Worm (Caenorhabditis elegans) whole organism, L1 larva: ENCODE measurements around the gene sru-7.

Experiments
- C04F5.9 ChIP-seq: sonication (generic microtip); optimal IDR thresholded peaks from 2 replicates; lab custom pipeline; 2016; ENCODE audit warnings: missing genetic modification characterization, missing compliant biosample characterization
- C16A3.4 ChIP-seq: fragments of 150-350 bp; optimal IDR thresholded peaks from 2 replicates; lab custom pipeline; 2014; ENCODE audit warnings: missing biosample characterization, missing genetic modification characterization
- F16B12.6 ChIP-seq: fragments of 150-350 bp; optimal IDR thresholded peaks from 2 replicates; lab custom pipeline; 2014; ENCODE audit warnings: missing biosample characterization, missing genetic modification characterization
- Y116A8C.19 ChIP-seq: sonication (generic microtip); optimal IDR thresholded peaks from 2 replicates; lab custom pipeline; 2016; ENCODE audit warnings: missing compliant biosample characterization, missing genetic modification characterization, borderline replicate concordance
- alr-1 ChIP-seq: fragments of 200-800 bp; sonication (Bioruptor generic); optimal IDR thresholded peaks from 2 replicates; lab custom pipeline; 2018; ENCODE audit warnings: borderline replicate concordance, mild to moderate bottlenecking, missing genetic modification characterization, missing compliant biosample characterization
- ama-1 ChIP-seq: fragments of 150-350 bp; optimal IDR thresholded peaks from 2 replicates; lab custom pipeline; 2014
- ceh-63 ChIP-seq: fragments of 200-800 bp; sonication (Bioruptor generic); optimal IDR thresholded peaks from 2 replicates; lab custom pipeline; 2018; ENCODE audit warnings: mild to moderate bottlenecking, missing genetic modification characterization, missing compliant biosample characterization
- ceh-82 ChIP-seq, 3 experiments: fragments of 150-350 bp in 1 of 3; sonication (generic microtip) in 2 of 3; optimal IDR thresholded peaks; 2 replicates each; lab custom pipeline; 2014 to 2017; ENCODE audit warnings: missing biosample characterization in 3 of 3, missing genetic modification characterization in 3 of 3
- ceh-88 ChIP-seq: fragments of 200-800 bp; sonication (Bioruptor generic); IDR thresholded peaks from 2 replicates; pipeline ENCODE4 v1.3.6; 2022; ENCODE audit warnings: missing genetic modification characterization, missing compliant biosample characterization
- ces-1 ChIP-seq: fragments of 150-350 bp; optimal IDR thresholded peaks from 2 replicates; lab custom pipeline; 2014; ENCODE audit warnings: missing biosample characterization, missing genetic modification reagents, missing genetic modification characterization
- dpl-1 ChIP-seq, 3 experiments: fragments of 150-350 bp in 2 of 3; sonication (generic microtip) in 1 of 3; optimal IDR thresholded peaks; 2 replicates each; lab custom pipeline; 2014 to 2017; ENCODE audit warnings: missing biosample characterization in 3 of 3, missing genetic modification characterization in 3 of 3, missing genetic modification reagents in 3 of 3
- dsc-1 ChIP-seq: sonication (generic microtip); optimal IDR thresholded peaks from 2 replicates; lab custom pipeline; 2016; ENCODE audit warnings: mild to moderate bottlenecking, missing genetic modification characterization, missing compliant biosample characterization
- efl-1 ChIP-seq, 4 experiments: fragments of 150-350 bp; optimal IDR thresholded peaks in 3 of 4; peaks in 1 of 4; 1 replicate in 1 of 4; 2 replicates in 3 of 4; lab custom pipeline; 2014; ENCODE audit warnings: missing biosample characterization in 2 of 4, missing genetic modification characterization in 2 of 4, missing genetic modification reagents in 2 of 4
- egl-27 ChIP-seq, 2 experiments: fragments of 150-350 bp in 1 of 2; sonication (generic microtip); optimal IDR thresholded peaks; 3 replicates each; lab custom pipeline; 2017 to 2018; ENCODE audit warnings: missing biosample characterization in 2 of 2, missing genetic modification characterization in 2 of 2, missing genetic modification reagents in 2 of 2
- elt-2 ChIP-seq: sonication (generic microtip); optimal IDR thresholded peaks from 2 replicates; lab custom pipeline; 2016; ENCODE audit warnings: missing genetic modification characterization, mild to moderate bottlenecking, inconsistent platforms, missing compliant biosample characterization, missing genetic modification reagents
- ets-5 ChIP-seq: fragments of 200-800 bp; sonication (Bioruptor generic); IDR thresholded peaks from 2 replicates; pipeline ENCODE4 v1.3.6; 2022; ENCODE audit warnings: missing genetic modification characterization, missing compliant biosample characterization
- fkh-4 ChIP-seq: sonication (generic microtip); optimal IDR thresholded peaks from 2 replicates; lab custom pipeline; 2016; ENCODE audit warnings: missing compliant biosample characterization, missing genetic modification characterization, borderline replicate concordance
- fkh-8 ChIP-seq: sonication (generic microtip); optimal IDR thresholded peaks from 2 replicates; lab custom pipeline; 2016; ENCODE audit warnings: mild to moderate bottlenecking, missing genetic modification characterization, missing compliant biosample characterization
- fos-1 ChIP-seq: fragments of 150-350 bp; optimal IDR thresholded peaks from 2 replicates; lab custom pipeline; 2014; ENCODE audit warnings: missing biosample characterization, missing genetic modification characterization
- grh-1 ChIP-seq: fragments of 200-800 bp; sonication (Bioruptor generic); IDR thresholded peaks from 2 replicates; pipeline ENCODE4 v1.3.6; 2022; ENCODE audit warnings: missing genetic modification reagents, missing genetic modification characterization, missing compliant biosample characterization
- hpl-2 ChIP-seq: fragments of 150-350 bp; optimal IDR thresholded peaks from 2 replicates; lab custom pipeline; 2014; ENCODE audit warnings: missing biosample characterization, missing genetic modification reagents, missing genetic modification characterization
- lin-13 ChIP-seq: fragments of 150-350 bp; optimal IDR thresholded peaks from 2 replicates; lab custom pipeline; 2014; ENCODE audit warnings: missing biosample characterization, missing genetic modification reagents, missing genetic modification characterization
- lin-14 ChIP-seq: fragments of 200-800 bp; sonication (Bioruptor generic); optimal IDR thresholded peaks from 2 replicates; lab custom pipeline; 2018; ENCODE audit warnings: mild to moderate bottlenecking, missing genetic modification characterization, moderate library complexity, missing compliant biosample characterization
- lin-15B ChIP-seq: fragments of 150-350 bp; sonication (generic microtip); optimal IDR thresholded peaks from 3 replicates; lab custom pipeline; 2014; ENCODE audit warnings: missing biosample characterization, missing genetic modification characterization
- lir-3 ChIP-seq: sonication (generic microtip); optimal IDR thresholded peaks from 2 replicates; lab custom pipeline; 2016; ENCODE audit warnings: mild to moderate bottlenecking, missing genetic modification characterization, moderate library complexity, missing compliant biosample characterization; ENCODE audit not compliant: poor library complexity
- mab-9 ChIP-seq: fragments of 200-800 bp; sonication (Bioruptor generic); IDR thresholded peaks from 2 replicates; pipeline ENCODE4 v1.3.6; 2022; ENCODE audit warnings: missing genetic modification reagents, missing genetic modification characterization, missing compliant biosample characterization
- mef-2 ChIP-seq: fragments of 150-350 bp; optimal IDR thresholded peaks from 2 replicates; lab custom pipeline; 2014; ENCODE audit warnings: missing biosample characterization, missing genetic modification characterization
- nhr-20 ChIP-seq: sonication (generic microtip); optimal IDR thresholded peaks from 2 replicates; lab custom pipeline; 2016; ENCODE audit warnings: mild to moderate bottlenecking, missing genetic modification characterization, missing compliant biosample characterization
- nhr-237 ChIP-seq: fragments of 150-350 bp; optimal IDR thresholded peaks from 2 replicates; lab custom pipeline; 2014; ENCODE audit warnings: missing biosample characterization, missing genetic modification characterization
- nhr-28 ChIP-seq: fragments of 150-350 bp; optimal IDR thresholded peaks from 2 replicates; lab custom pipeline; 2014; ENCODE audit warnings: missing biosample characterization, missing genetic modification characterization
- nhr-47 ChIP-seq: sonication (generic microtip); optimal IDR thresholded peaks from 2 replicates; lab custom pipeline; 2016; ENCODE audit warnings: mild to moderate bottlenecking, missing genetic modification characterization, moderate library complexity, missing compliant biosample characterization
- nhr-76 ChIP-seq: sonication (generic microtip); optimal IDR thresholded peaks from 2 replicates; lab custom pipeline; 2017; ENCODE audit warnings: missing biosample characterization, missing genetic modification characterization
- nhr-77 ChIP-seq: fragments of 150-350 bp; optimal IDR thresholded peaks from 2 replicates; lab custom pipeline; 2014; ENCODE audit warnings: missing biosample characterization, missing genetic modification characterization
- nhr-90 ChIP-seq: sonication (generic microtip); optimal IDR thresholded peaks from 2 replicates; lab custom pipeline; 2016; ENCODE audit warnings: mild to moderate bottlenecking, missing genetic modification characterization, missing compliant biosample characterization; ENCODE audit not compliant: poor library complexity
- snpc-4 ChIP-seq: fragments of 150-350 bp; optimal IDR thresholded peaks from 2 replicates; lab custom pipeline; 2014; ENCODE audit warnings: missing biosample characterization, missing genetic modification characterization
- sox-4 ChIP-seq: sonication (generic microtip); optimal IDR thresholded peaks from 2 replicates; lab custom pipeline; 2016; ENCODE audit warnings: missing genetic modification characterization, missing compliant biosample characterization
- swsn-7 ChIP-seq: sonication (generic microtip); optimal IDR thresholded peaks from 2 replicates; lab custom pipeline; 2016; ENCODE audit warnings: missing genetic modification characterization, missing compliant biosample characterization
- tbx-2 ChIP-seq: sonication (generic microtip); optimal IDR thresholded peaks from 2 replicates; lab custom pipeline; 2016; ENCODE audit warnings: missing genetic modification characterization, missing compliant biosample characterization
- unc-130 ChIP-seq: fragments of 150-350 bp; optimal IDR thresholded peaks from 2 replicates; lab custom pipeline; 2017; ENCODE audit warnings: missing biosample characterization, missing genetic modification characterization, inconsistent platforms
- unc-30 ChIP-seq: sonication (generic microtip); optimal IDR thresholded peaks from 2 replicates; lab custom pipeline; 2017; ENCODE audit warnings: missing biosample characterization, missing genetic modification characterization
- unc-98 ChIP-seq: fragments of 200-800 bp; sonication (Bioruptor generic); IDR thresholded peaks from 2 replicates; pipeline ENCODE4 v1.3.6; 2022; ENCODE audit warnings: missing genetic modification characterization, missing compliant biosample characterization
- vab-15 ChIP-seq: sonication (generic microtip); optimal IDR thresholded peaks from 2 replicates; lab custom pipeline; 2017; ENCODE audit warnings: missing genotype, mild to moderate bottlenecking, missing genetic modification characterization, missing compliant biosample characterization
- zip-4 ChIP-seq: fragments of 200-800 bp; sonication (Bioruptor generic); optimal IDR thresholded peaks from 2 replicates; lab custom pipeline; 2018; ENCODE audit warnings: mild to moderate bottlenecking, missing genetic modification characterization, moderate library complexity, missing compliant biosample characterization
- ztf-11 ChIP-seq, 2 experiments: sonication (generic microtip); optimal IDR thresholded peaks; 2 replicates each; lab custom pipeline; 2016 to 2017; ENCODE audit warnings: missing genetic modification characterization in 2 of 2, missing biosample characterization in 1 of 2, missing compliant biosample characterization in 1 of 2
- ztf-4 ChIP-seq: fragments of 150-350 bp; optimal IDR thresholded peaks from 2 replicates; lab custom pipeline; 2014; ENCODE audit warnings: missing biosample characterization, missing genetic modification characterization

sru-7 gene

DNA sequence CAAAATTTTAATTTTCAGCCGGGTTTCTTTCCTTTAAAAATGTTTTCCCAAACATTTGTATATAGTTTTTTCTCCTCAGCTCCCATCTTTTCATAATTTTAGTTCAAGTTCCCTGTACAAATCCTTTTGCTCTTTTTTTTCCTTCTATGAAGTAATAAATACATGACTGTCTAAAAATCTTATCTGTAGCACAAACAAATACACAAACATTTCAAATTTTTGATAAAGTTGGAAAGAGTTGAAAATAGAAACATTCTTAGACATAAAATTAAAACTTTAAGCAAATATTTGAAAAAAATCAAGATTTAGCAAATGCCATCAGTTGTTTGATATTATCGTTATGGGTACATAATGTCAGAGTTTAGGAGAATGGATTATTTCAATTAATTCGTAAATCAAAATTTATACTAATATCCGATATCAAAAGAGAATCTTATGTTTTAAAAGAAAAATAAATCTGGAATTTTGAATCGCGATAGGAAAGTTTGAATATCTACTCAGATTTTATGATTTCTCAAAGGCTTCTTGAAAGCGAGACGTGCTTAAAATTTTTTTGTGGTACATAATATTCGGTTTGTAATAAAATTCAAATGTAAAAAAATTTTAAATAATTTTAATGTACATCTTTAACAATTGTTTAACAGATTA lies 45.8 kb downstream of the sru-7 start:
- TF ChIP-seq unc-98 (GFP tag; lab: Robert Waterston, UW): no peak
- TF ChIP-seq C04F5.9 (tag; lab: Kevin White, UChicago): no peak
- no peak for TF ChIP-seq unc-130 (tag; lab: Kevin White, UChicago)
- no peak for TF ChIP-seq swsn-7 (tag; lab: Kevin White, UChicago)
- TF ChIP-seq ets-5: no peak
- TF ChIP-seq nhr-77: no peak
- TF ChIP-seq nhr-90 (tag; lab: Kevin White, UChicago): peak; percentile 29
- no peak for TF ChIP-seq mef-2 (tag; lab: Kevin White, UChicago)
- no peak for TF ChIP-seq ztf-4 (tag; lab: Kevin White, UChicago)
- TF ChIP-seq egl-27 (tag; optimal IDR thresholded peaks at IDR 0.05; lab: Kevin White, UChicago): no peak
- TF ChIP-seq lin-13 (GFP tag; lab: Kevin White, UChicago): no peak
- TF ChIP-seq fkh-4: no peak
- TF ChIP-seq nhr-20 (tag; lab: Kevin White, UChicago): peak; percentile 1
- TF ChIP-seq nhr-76 (tag; lab: Kevin White, UChicago): no peak
- no peak for TF ChIP-seq ceh-88 (GFP tag; lab: Robert Waterston, UW)
- no peak for TF ChIP-seq lin-15B
- peak; percentile 27 for TF ChIP-seq elt-2 (tag; lab: Kevin White, UChicago)
- no peak for TF ChIP-seq alr-1 (tag; lab: Kevin White, UChicago)
- no peak for TF ChIP-seq nhr-28 (tag; lab: Kevin White, UChicago)
- TF ChIP-seq dpl-1 (GFP tag; optimal IDR thresholded peaks at IDR 0.05; lab: Kevin White, UChicago): no peak
- TF ChIP-seq, all 84 proteins: peak for 3

DNA sequence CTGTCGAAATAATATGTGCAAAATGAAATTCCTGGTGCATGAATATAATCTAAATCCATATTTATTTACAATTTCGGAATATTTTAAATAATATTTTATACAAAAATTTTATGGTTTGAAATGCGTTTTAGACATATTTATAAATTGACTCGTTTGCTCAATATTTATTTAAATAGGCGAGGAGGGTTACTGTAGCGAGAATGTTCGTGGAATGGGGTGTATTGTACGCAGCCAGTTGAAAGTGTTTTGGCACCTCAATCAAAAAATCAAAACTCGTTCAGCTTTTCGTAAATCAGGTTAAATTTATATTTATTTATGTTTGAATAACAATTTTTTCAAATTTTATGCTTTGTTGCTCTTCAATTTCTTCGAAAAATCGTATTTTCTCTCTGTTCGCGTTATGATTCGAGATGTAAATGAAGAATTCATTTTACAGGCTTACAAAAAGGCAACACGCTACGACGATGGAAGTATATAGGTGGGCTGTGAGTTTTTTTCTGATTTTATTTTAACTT lies 46.4 kb downstream of the sru-7 start, which contains the start of gene hyl-1:
TSS of gene hyl-1 (plus strand) at position 465 of the 515 bp plus-strand sequence.
- no peak for TF ChIP-seq nhr-20 (tag; lab: Kevin White, UChicago)
- TF ChIP-seq nhr-77: no peak
- TF ChIP-seq mab-9 (GFP tag; lab: Robert Waterston, UW): no peak
- TF ChIP-seq elt-2 (tag; lab: Kevin White, UChicago): no peak
- TF ChIP-seq C04F5.9 (tag; lab: Kevin White, UChicago): no peak
- no peak for TF ChIP-seq ceh-82 (tag; optimal IDR thresholded peaks at IDR 0.05; lab: Kevin White, UChicago)
- TF ChIP-seq sox-4: no peak
- TF ChIP-seq nhr-237 (tag; lab: Kevin White, UChicago): no peak
- TF ChIP-seq snpc-4 (tag; lab: Kevin White, UChicago): no peak
- no peak for TF ChIP-seq zip-4 (GFP tag; lab: Kevin White, UChicago)
- TF ChIP-seq ets-5: no peak
- no peak for TF ChIP-seq ama-1
- no peak for TF ChIP-seq tbx-2 (tag; lab: Kevin White, UChicago)

DNA sequence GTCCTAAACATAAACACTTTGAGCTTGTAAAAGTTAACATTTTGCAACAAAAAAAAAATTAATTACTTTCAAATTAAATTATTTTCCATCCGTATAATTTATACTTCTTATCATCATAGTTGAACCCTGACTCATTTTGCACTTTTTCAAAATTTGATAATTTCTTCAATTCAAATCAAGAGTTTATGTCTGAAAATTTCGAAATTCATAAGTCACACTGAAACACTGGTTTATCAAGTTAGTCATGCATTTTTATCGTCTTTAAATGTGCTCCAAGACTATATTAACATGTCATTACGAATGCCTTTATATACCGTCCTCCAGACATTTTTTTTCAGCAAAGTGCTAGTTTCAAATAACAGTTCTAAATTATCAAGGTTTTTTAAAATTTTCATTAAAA lies 47.3 kb downstream of the sru-7 start:
- TF ChIP-seq ces-1 (GFP tag; lab: Kevin White, UChicago) (no peak), ceh-63 (GFP tag; lab: Kevin White, UChicago) (no peak), fkh-8 (no peak), elt-2 (tag; lab: Kevin White, UChicago) (peak; percentile 38), C16A3.4 (no peak), grh-1 (GFP tag; lab: Robert Waterston, UW) (no peak), lin-14 (GFP tag; lab: Kevin White, UChicago) (no peak)

DNA sequence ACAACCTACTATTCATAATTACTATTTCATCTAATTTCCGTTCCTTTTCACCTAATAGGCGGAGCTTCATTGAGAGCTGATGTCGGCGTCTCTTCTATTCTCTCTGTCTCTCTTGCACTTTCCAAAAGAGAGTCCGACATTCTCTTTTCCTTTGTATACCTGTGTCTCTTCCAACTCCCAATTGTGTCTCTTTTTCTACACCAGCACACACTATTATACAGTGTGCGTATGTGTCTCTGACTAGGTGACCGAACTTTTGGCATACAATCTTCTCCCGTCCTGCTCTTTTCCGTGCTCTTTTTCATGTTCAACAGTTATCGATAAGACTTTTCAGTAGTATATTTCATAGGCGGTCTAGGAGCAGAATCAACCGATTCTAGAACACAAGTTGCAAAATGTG lies 47.9 kb downstream of the sru-7 start:
- peak; percentile 35 for TF ChIP-seq lin-14 (GFP tag; lab: Kevin White, UChicago)
- no peak for TF ChIP-seq lir-3 (tag; lab: Kevin White, UChicago)
- no peak for TF ChIP-seq hpl-2
- TF ChIP-seq dsc-1: no peak
- no peak for TF ChIP-seq nhr-47 (tag; lab: Kevin White, UChicago)
- TF ChIP-seq fos-1 (tag; lab: Kevin White, UChicago): no peak
- TF ChIP-seq ztf-4 (tag; lab: Kevin White, UChicago): no peak
- TF ChIP-seq lin-13 (GFP tag; lab: Kevin White, UChicago): no peak
- peak; percentile 33 for TF ChIP-seq elt-2 (tag; lab: Kevin White, UChicago)
- no peak for TF ChIP-seq vab-15 (tag; lab: Kevin White, UChicago)
- no peak for TF ChIP-seq unc-30 (tag; lab: Kevin White, UChicago)
- TF ChIP-seq F16B12.6 (tag; lab: Kevin White, UChicago): no peak
- no peak for TF ChIP-seq Y116A8C.19 (tag; lab: Kevin White, UChicago)
- no peak for TF ChIP-seq ztf-11 (tag; optimal IDR thresholded peaks at IDR 0.05; lab: Kevin White, UChicago)
- TF ChIP-seq ceh-63 (GFP tag; lab: Kevin White, UChicago): no peak
- peak; percentile 5 for TF ChIP-seq nhr-20 (tag; lab: Kevin White, UChicago)
- TF ChIP-seq efl-1 (optimal IDR thresholded peaks at IDR 0.05; lab: Kevin White, UChicago): no peak
- TF ChIP-seq efl-1 (GFP tag; optimal IDR thresholded peaks at IDR 0.05 in 1 of 2; lab: Kevin White, UChicago): no peak
